Fruit fly (Drosophila melanogaster): ENCODE data around the gene CG31810.

Gene CG31810

dm6 chr2L:16818335-16818973 lies 33.7 kb downstream of the CG31810 start (continued):
- TF ChIP-seq jing (GFP tag; optimal IDR thresholded peaks at IDR 0.05), result no peak
- TF ChIP-seq CG8388 (GFP tag; optimal IDR thresholded peaks at IDR 0.05), result peak; percentile 50
- peak; percentile 62 for TF ChIP-seq Blimp-1 (GFP tag; optimal IDR thresholded peaks at IDR 0.05)
- TF ChIP-seq lola (GFP tag; optimal IDR thresholded peaks at IDR 0.05), result peak in 1 of 3 experiments; percentile 56
- no peak for TF ChIP-seq zfh2 (GFP tag; optimal IDR thresholded peaks at IDR 0.05)
- TF ChIP-seq twi (tag; optimal IDR thresholded peaks at IDR 0.05), result no peak
- TF ChIP-seq fd64A (GFP tag; optimal IDR thresholded peaks at IDR 0.05), result no peak
- no peak for TF ChIP-seq CG14050 (GFP tag; IDR thresholded peaks at IDR 0.05)
- no peak for TF ChIP-seq danr (GFP tag; IDR thresholded peaks at IDR 0.05)
- TF ChIP-seq Xrp1 (GFP tag; IDR thresholded peaks at IDR 0.05), result peak; percentile 58
- TF ChIP-seq Meics (GFP tag; optimal IDR thresholded peaks at IDR 0.05), result no peak
- TF ChIP-seq crol (GFP tag; IDR thresholded peaks at IDR 0.05), result no peak
- TF ChIP-seq her (GFP tag; optimal IDR thresholded peaks at IDR 0.05), result no peak
- TF ChIP-seq pb (GFP tag; optimal IDR thresholded peaks at IDR 0.05), result no peak
- TF ChIP-seq fd3F (GFP tag; optimal IDR thresholded peaks at IDR 0.05), result no peak
- no peak for TF ChIP-seq CG11398 (GFP tag; optimal IDR thresholded peaks at IDR 0.05)
- TF ChIP-seq bowl (GFP tag; IDR thresholded peaks at IDR 0.05), result no peak
- no peak for TF ChIP-seq CG1792 (GFP tag; optimal IDR thresholded peaks at IDR 0.05)
- no peak for TF ChIP-seq CG3407 (GFP tag; optimal IDR thresholded peaks at IDR 0.05)
- no peak for TF ChIP-seq seq (GFP tag; IDR thresholded peaks at IDR 0.05)
- no peak for TF ChIP-seq en (GFP tag; optimal IDR thresholded peaks at IDR 0.05)
- no peak for TF ChIP-seq Camta (GFP tag; optimal IDR thresholded peaks at IDR 0.05)
- no peak for TF ChIP-seq Hey (tag; optimal IDR thresholded peaks at IDR 0.05)
- TF ChIP-seq ap (GFP tag; IDR thresholded peaks at IDR 0.05), result no peak
- peak; percentile 21 for TF ChIP-seq NfI (GFP tag; optimal IDR thresholded peaks at IDR 0.05)
- TF ChIP-seq CG10147 (GFP tag; optimal IDR thresholded peaks at IDR 0.05), result no peak
- no peak for TF ChIP-seq CG42726 (GFP tag; IDR thresholded peaks at IDR 0.05; ENCODE audit: partially characterized antibody)
- peak; percentile 25 for TF ChIP-seq CG12219 (GFP tag; optimal IDR thresholded peaks at IDR 0.05)
- TF ChIP-seq CG4328 (GFP tag; optimal IDR thresholded peaks at IDR 0.05), result no peak
- peak; percentile 42 for TF ChIP-seq Oli (tag; optimal IDR thresholded peaks at IDR 0.05)
- TF ChIP-seq Antp (GFP tag; optimal IDR thresholded peaks at IDR 0.05), result no peak
- no peak for TF ChIP-seq B-H1 (GFP tag; IDR thresholded peaks at IDR 0.05)
- TF ChIP-seq odd (GFP tag; optimal IDR thresholded peaks at IDR 0.05), result no peak
- peak; percentile 48 for TF ChIP-seq CG6813 (GFP tag; optimal IDR thresholded peaks at IDR 0.05)
- TF ChIP-seq CG18011 (GFP tag; optimal IDR thresholded peaks at IDR 0.05), result no peak
- TF ChIP-seq ems (GFP tag; optimal IDR thresholded peaks at IDR 0.05), result no peak
- TF ChIP-seq CG8924 (tag; optimal IDR thresholded peaks at IDR 0.05), result peak; percentile 9
- no peak for TF ChIP-seq disco-r (GFP tag; optimal IDR thresholded peaks at IDR 0.05)
- no peak for TF ChIP-seq ssp (GFP tag; IDR thresholded peaks at IDR 0.05)
- TF ChIP-seq Sry-β (GFP tag; optimal IDR thresholded peaks at IDR 0.05), result no peak
- peak; percentile 34; the same call in 1 of the 3 replicates for TF ChIP-seq dysf (GFP tag; IDR thresholded peaks at IDR 0.05)
- no peak for TF ChIP-seq sim (GFP tag; IDR thresholded peaks at IDR 0.05)
- TF ChIP-seq CG14710 (tag; optimal IDR thresholded peaks at IDR 0.05), result peak; percentile 43
- no peak for TF ChIP-seq zen2 (GFP tag; IDR thresholded peaks at IDR 0.05; ENCODE audit: partially characterized antibody)
- TF ChIP-seq crc (GFP tag; optimal IDR thresholded peaks at IDR 0.05), result peak; percentile 21
- TF ChIP-seq CG32767 (GFP tag; IDR thresholded peaks at IDR 0.05), result no peak
- no peak for TF ChIP-seq Bteb2 (GFP tag; optimal IDR thresholded peaks at IDR 0.05)
- no peak for TF ChIP-seq maf-S (GFP tag; optimal IDR thresholded peaks at IDR 0.05)
- TF ChIP-seq org-1 (GFP tag; optimal IDR thresholded peaks at IDR 0.05), result peak; percentile 22
- TF ChIP-seq Hsf (GFP tag; optimal IDR thresholded peaks at IDR 0.05), result no peak
- no peak for TF ChIP-seq cad (GFP tag; optimal IDR thresholded peaks at IDR 0.05)
